Fruit fly (Drosophila melanogaster): ENCODE measurements around the gene SPARC.

DNA sequence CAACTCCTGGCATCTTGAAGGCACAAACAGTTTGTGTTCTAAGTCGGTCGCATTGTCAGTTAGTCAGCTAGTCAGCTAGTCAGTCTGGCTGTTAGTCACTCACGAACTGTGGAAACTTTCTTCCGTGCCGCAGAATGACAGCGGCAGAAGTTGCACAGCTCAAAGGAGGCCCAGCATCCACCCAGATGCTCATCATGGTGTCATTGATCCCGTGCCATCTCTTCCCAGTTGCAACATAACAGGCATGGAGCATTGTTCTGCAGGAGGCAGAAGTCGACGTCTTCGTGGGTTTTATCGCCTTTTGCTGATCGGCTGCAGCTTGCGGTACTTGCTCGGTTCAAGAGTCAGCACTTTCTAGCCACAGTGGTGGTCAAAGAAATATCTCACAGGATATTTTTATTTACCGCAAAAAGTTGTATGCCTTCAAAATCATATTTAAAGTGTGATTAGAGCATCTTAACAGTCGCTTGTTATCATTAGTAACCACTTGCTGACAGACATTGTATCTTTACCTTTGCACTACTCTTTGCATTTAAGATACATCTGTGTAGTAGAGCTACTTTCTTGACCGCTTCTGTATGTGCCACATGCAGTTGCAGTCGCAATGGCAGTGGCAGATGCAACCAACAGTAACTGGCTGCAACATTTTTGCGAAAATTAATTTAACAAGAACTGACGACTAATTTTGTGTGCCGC is 22.0 kb upstream of the SPARC start:
- TF ChIP-seq CG34367 (tag; optimal IDR thresholded peaks at IDR 0.05) (peak; percentile 13), Pif1B (GFP tag; optimal IDR thresholded peaks at IDR 0.05) (no peak), CG32121 (GFP tag; IDR thresholded peaks at IDR 0.05) (no peak)
